Worm (Caenorhabditis elegans) whole organism, early embryonic: ENCODE measurements around the gene gly-14.
A peak's percentile ranks its signal among the peaks of the same experiment; 100 is the strongest.
"Not testable (repeated sequence)": the region's sequence is repeated elsewhere in the genome, so short reads cannot be mapped to it uniquely, and the experiment has no call there.

ENCODE experiments used
- B0310.2 ChIP-seq: sonication (generic microtip); optimal IDR thresholded peaks from 2 replicates; lab custom pipeline; 2016; ENCODE audit warnings: mild to moderate bottlenecking, missing genetic modification characterization, missing compliant biosample characterization
- F13C5.2 ChIP-seq: sonication (generic microtip); optimal IDR thresholded peaks from 2 replicates; lab custom pipeline; 2017; ENCODE audit warnings: mild to moderate bottlenecking, missing genetic modification characterization, inconsistent platforms, missing compliant biosample characterization
- aly-1 ChIP-seq: sonication (generic microtip); optimal IDR thresholded peaks from 2 replicates; lab custom pipeline; 2016; ENCODE audit warnings: missing genetic modification characterization, missing compliant biosample characterization
- ama-1 ChIP-seq: fragments of 150-350 bp; optimal IDR thresholded peaks from 2 replicates; lab custom pipeline; 2014
- ceh-13 ChIP-seq: fragments of 200-800 bp; sonication (Bioruptor generic); optimal IDR thresholded peaks from 2 replicates; lab custom pipeline; 2018; ENCODE audit warnings: mild to moderate bottlenecking, missing genetic modification characterization, missing compliant biosample characterization
- ceh-36 ChIP-seq: sonication (generic microtip); optimal IDR thresholded peaks from 2 replicates; lab custom pipeline; 2016; ENCODE audit warnings: missing genetic modification characterization, inconsistent platforms, missing compliant biosample characterization
- ets-7 ChIP-seq: sonication (generic microtip); optimal IDR thresholded peaks from 2 replicates; lab custom pipeline; 2016; ENCODE audit warnings: missing genotype, missing genetic modification characterization, missing compliant biosample characterization
- flt-1 ChIP-seq: fragments of 200-800 bp; sonication (Bioruptor generic); IDR thresholded peaks from 2 replicates; pipeline ENCODE4 v1.3.6; 2022; ENCODE audit warnings: missing genetic modification characterization, missing compliant biosample characterization
- hmbx-1 ChIP-seq: sonication (generic microtip); optimal IDR thresholded peaks from 2 replicates; lab custom pipeline; 2016; ENCODE audit warnings: mild to moderate bottlenecking, missing genetic modification characterization, missing compliant biosample characterization
- hmg-4 ChIP-seq: fragments of 200-800 bp; sonication (Bioruptor generic); optimal IDR thresholded peaks from 2 replicates; lab custom pipeline; 2018; ENCODE audit warnings: mild to moderate bottlenecking, missing genetic modification characterization, missing compliant biosample characterization
- hnd-1 ChIP-seq: sonication (generic microtip); optimal IDR thresholded peaks from 2 replicates; lab custom pipeline; 2016; ENCODE audit warnings: missing genetic modification characterization, missing compliant biosample characterization
- pes-1 ChIP-seq: fragments of 200-800 bp; sonication (Bioruptor generic); IDR thresholded peaks from 2 replicates; pipeline ENCODE4 v1.3.6; 2022; ENCODE audit warnings: missing genetic modification reagents, missing genetic modification characterization, missing compliant biosample characterization
- scrt-1 ChIP-seq: fragments of 200-800 bp; sonication (Bioruptor generic); IDR thresholded peaks from 2 replicates; pipeline ENCODE4 v1.3.6; 2022; ENCODE audit warnings: missing genetic modification characterization, missing compliant biosample characterization
- sea-1 ChIP-seq: fragments of 200-800 bp; sonication (Bioruptor generic); conservative IDR thresholded peaks from 2 replicates; pipeline ENCODE4 v1.3.6; 2022; ENCODE audit warnings: missing genetic modification characterization, missing compliant biosample characterization
- tbx-11 ChIP-seq: fragments of 200-800 bp; sonication (Bioruptor generic); IDR thresholded peaks from 2 replicates; pipeline ENCODE4 v1.3.6; 2022; ENCODE audit warnings: missing genetic modification characterization, missing compliant biosample characterization
- tbx-37 ChIP-seq: fragments of 200-800 bp; sonication (Bioruptor generic); conservative IDR thresholded peaks from 2 replicates; pipeline ENCODE4 v1.3.6; 2022; ENCODE audit warnings: missing genetic modification reagents, missing genetic modification characterization, missing compliant biosample characterization
- tra-4 ChIP-seq: sonication (generic microtip); optimal IDR thresholded peaks from 2 replicates; lab custom pipeline; 2017; ENCODE audit warnings: missing genetic modification characterization, missing compliant biosample characterization

gly-14 gene

ce11 chrIII:3460061-3460460 lies 33.0 kb downstream of the gly-14 start, which contains the start of gene C34C12.8:
Gene C34C12.8 (plus strand): TSS chrIII:3460406.
- TF ChIP-seq hmg-4 (GFP tag; lab: Kevin White, UChicago) = peak; percentile 56
- TF ChIP-seq hnd-1 (tag; lab: Kevin White, UChicago) = no peak
- TF ChIP-seq sea-1 = peak; percentile 50; the same call in 1 of the 2 replicates
- peak; percentile 46; the same call in 1 of the 2 replicates for TF ChIP-seq flt-1
- TF ChIP-seq aly-1 = no peak
- peak; percentile 72 for TF ChIP-seq F13C5.2
- no peak for TF ChIP-seq scrt-1 (GFP tag; lab: Robert Waterston, UW)
- TF ChIP-seq ceh-36 (tag; lab: Kevin White, UChicago) = no peak
- 0 out of 2 replicates have a peak, but pooled peaks have one; percentile 30 for TF ChIP-seq tbx-37 (GFP tag; lab: Robert Waterston, UW)
- no peak for TF ChIP-seq ama-1 (lab: Kevin White, UChicago)
- TF ChIP-seq tbx-11 = no peak
- no peak for TF ChIP-seq ceh-13 (GFP tag; lab: Kevin White, UChicago)
- TF ChIP-seq pes-1 (GFP tag; lab: Robert Waterston, UW) = peak; percentile 64; the same call in 1 of the 2 replicates
- TF ChIP-seq tra-4 (tag; lab: Kevin White, UChicago) = no peak
- no peak for TF ChIP-seq hmbx-1
- no peak for TF ChIP-seq ets-7 (tag; lab: Kevin White, UChicago)
- TF ChIP-seq B0310.2 (tag; lab: Kevin White, UChicago) = no peak

- TF ChIP-seq scrt-1 (GFP tag; lab: Robert Waterston, UW) = no peak
- peak; percentile 51; the same call in 1 of the 2 replicates for TF ChIP-seq pes-1 (GFP tag; lab: Robert Waterston, UW)
- peak; percentile 76 for TF ChIP-seq F13C5.2
- peak; percentile 1 for TF ChIP-seq hmg-4 (GFP tag; lab: Kevin White, UChicago)
These were observed 36.8 kb downstream of the gly-14 start for ce11 chrIII:3456226-3456625.

DNA sequence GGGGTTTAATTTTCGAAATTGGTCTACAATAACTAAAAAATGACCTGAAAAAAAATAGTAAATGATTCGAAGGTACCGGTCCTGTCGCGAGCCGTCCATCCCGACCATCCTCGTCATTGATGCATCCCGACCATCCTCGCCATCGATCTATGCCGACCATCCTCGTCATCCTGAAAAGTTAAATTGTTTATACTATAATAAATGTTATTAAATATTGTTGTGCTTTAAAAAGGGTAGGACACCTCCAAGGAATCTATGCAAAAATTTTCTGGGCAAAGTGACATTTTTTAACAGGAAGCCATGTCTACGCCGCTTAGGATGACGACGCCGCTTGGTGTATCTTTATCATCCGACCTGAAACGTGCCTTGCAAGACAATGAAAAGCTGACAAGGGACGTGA lies 39.0 kb downstream of the gly-14 start, which contains the start of gene C34C12.1:
TSS of gene C34C12.1 (plus strand) at position 301 of the 400 bp plus-strand sequence.
- not testable (repeated sequence) for TF ChIP-seq flt-1, tbx-11, hmbx-1

DNA sequence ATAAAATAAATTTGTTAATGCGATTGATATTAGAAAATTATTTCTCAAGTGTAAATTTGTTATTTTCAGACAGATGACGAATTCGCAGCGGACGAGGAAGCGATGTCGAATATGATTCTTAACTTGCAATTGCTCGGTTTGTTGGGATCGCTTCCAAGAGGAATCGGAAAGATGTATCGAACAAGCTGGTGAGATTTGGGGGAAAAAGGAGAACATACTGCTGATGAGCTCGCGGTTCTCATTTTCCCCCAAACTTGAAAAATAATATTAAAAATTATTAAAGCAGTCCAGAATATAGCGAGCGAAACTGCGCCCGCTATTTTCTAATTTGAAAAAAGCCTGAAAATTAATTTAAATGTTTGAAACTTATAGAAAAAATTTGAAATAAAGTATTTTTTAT lies 39.6 kb downstream of the gly-14 start, which contains the start of gene C34C12.2:
TSS of gene C34C12.2 (plus strand) at position 301 of the 400 bp plus-strand sequence.
- not testable (repeated sequence) for TF ChIP-seq sea-1, aly-1, F13C5.2

DNA sequence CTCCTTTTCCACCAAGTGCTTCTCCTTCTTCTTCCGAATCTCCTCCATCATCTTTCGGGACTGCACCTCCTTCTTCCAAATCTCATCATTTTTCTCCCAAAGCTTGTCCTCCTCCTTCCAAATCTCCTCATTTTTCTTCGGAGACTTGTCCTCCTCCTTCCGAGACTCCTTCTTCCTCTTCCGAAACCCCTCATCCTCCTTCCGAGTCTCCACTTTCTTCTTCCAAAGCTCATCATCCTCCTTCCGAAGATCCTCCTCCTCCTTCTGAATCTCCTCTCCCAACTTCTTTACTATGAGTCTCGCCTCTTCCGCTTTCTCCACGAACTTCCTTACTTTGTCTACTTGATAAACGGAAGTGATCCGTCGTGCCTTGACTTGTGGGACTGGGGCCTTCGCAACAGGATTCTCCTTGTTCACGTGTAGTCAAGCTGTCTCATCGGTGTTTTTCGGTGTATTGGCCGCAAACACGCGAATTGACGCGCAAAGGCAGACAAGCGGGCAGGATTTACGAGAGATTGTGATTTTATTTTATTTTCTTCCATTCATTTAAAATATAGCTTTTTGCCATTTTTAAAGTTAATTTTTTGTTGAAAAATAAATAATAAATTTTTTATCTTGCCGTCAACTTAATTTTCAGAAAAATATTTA lies 40.4 kb downstream of the gly-14 start, which contains the start of the genes K01A11.3 and C34C12.12:
TSS of gene K01A11.3 (minus strand) at position 51 of the 648 bp plus-strand sequence.
TSS of gene C34C12.12 (plus strand) at position 632 of the 648 bp plus-strand sequence.
- TF ChIP-seq hmbx-1 (no peak), hmg-4 (GFP tag; lab: Kevin White, UChicago) (no peak), tra-4 (tag; lab: Kevin White, UChicago) (no peak), tbx-37 (GFP tag; lab: Robert Waterston, UW) (no peak), ceh-36 (tag; lab: Kevin White, UChicago) (no peak), tbx-11 (no peak), flt-1 (no peak), hnd-1 (tag; lab: Kevin White, UChicago) (no peak), pes-1 (GFP tag; lab: Robert Waterston, UW) (no peak), sea-1 (no peak), aly-1 (no peak), ets-7 (tag; lab: Kevin White, UChicago) (no peak)

- TF ChIP-seq tra-4 (tag; lab: Kevin White, UChicago) = no peak
- TF ChIP-seq ceh-13 (GFP tag; lab: Kevin White, UChicago) = no peak
- no peak for TF ChIP-seq ama-1 (lab: Kevin White, UChicago)
- TF ChIP-seq B0310.2 (tag; lab: Kevin White, UChicago) = no peak
- no peak for TF ChIP-seq tbx-37 (GFP tag; lab: Robert Waterston, UW)
- TF ChIP-seq pes-1 (GFP tag; lab: Robert Waterston, UW) = no peak
- no peak for TF ChIP-seq hnd-1 (tag; lab: Kevin White, UChicago)
- TF ChIP-seq F13C5.2 = no peak
- no peak for TF ChIP-seq aly-1
- TF ChIP-seq scrt-1 (GFP tag; lab: Robert Waterston, UW) = no peak
- TF ChIP-seq ceh-36 (tag; lab: Kevin White, UChicago) = no peak
- TF ChIP-seq ets-7 (tag; lab: Kevin White, UChicago) = no peak
- no peak for TF ChIP-seq hmbx-1
These were observed 48.9 kb downstream of the gly-14 start, which contains the start of gene spe-41 for ce11 chrIII:3444139-3444538. Gene spe-41 (minus strand): TSS chrIII:3444210.
